Fruit fly (Drosophila melanogaster): ENCODE data around the gene bdwf.

DNA sequence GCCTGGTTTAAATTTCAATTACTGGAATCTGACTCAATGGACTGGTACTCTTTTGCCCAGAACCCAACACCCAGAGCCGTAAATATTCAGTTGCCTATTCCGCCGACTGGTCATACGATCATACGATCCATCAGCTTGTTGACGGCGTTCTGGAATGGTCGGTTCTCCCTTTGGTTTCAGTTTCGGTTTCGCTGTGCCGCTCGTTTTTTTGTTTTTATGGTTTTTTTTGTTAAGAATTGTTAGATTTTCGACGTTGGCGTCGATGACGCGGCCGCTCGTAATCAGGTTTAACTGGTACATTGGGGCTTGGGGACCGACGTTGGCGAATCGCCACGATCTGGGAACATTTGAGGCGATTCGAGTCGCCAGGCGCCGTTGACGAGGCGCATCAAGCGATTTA is 19.8 kb upstream of the bdwf start:
- TF ChIP-seq CTCF (optimal IDR thresholded peaks at IDR 0.05): no peak
- no peak for TF ChIP-seq CG8478 (optimal IDR thresholded peaks at IDR 0.05)

Data from S2 (cell line).